Fruit fly (Drosophila melanogaster) whole organism, embryonic: ENCODE results near the gene LPCAT.

Experiments
- CG11560 ChIP-seq: fragments of 200-800 bp; sonication (Bioruptor generic); IDR thresholded peaks from 3 replicates; pipeline ENCODE4 v1.3.6; 2022; ENCODE audit warnings: missing biosample characterization, missing genetic modification characterization
- CG12071 ChIP-seq: fragments of 200-800 bp; sonication (Bioruptor generic); optimal IDR thresholded peaks from 3 replicates; lab custom pipeline; 2018; ENCODE audit warnings: missing biosample characterization, mild to moderate bottlenecking, missing genetic modification characterization
- CG12104 ChIP-seq: fragments of 200-800 bp; sonication (Bioruptor generic); optimal IDR thresholded peaks from 3 replicates; lab custom pipeline; 2016; ENCODE audit warnings: missing biosample characterization, missing genetic modification characterization
- CG12769 ChIP-seq: fragments of 200-800 bp; sonication (Bioruptor generic); optimal IDR thresholded peaks from 2 replicates; lab custom pipeline; 2019; ENCODE audit warnings: missing biosample characterization, mild to moderate bottlenecking, missing genetic modification characterization, moderate library complexity
- CG13287 ChIP-seq: fragments of 200-800 bp; sonication (Bioruptor generic); IDR thresholded peaks from 2 replicates; pipeline ENCODE4 v1.3.6; 2022; ENCODE audit warnings: missing biosample characterization, missing genetic modification characterization; ENCODE audit not compliant: partially characterized antibody
- CG13894 ChIP-seq: fragments of 200-800 bp; sonication (Bioruptor generic); optimal IDR thresholded peaks from 3 replicates; lab custom pipeline; 2018; ENCODE audit warnings: missing biosample characterization, mild to moderate bottlenecking, missing genetic modification characterization, moderate library complexity
- CG14050 ChIP-seq: fragments of 200-800 bp; sonication (Bioruptor generic); IDR thresholded peaks from 3 replicates; pipeline ENCODE4 v1.3.6; 2022; ENCODE audit warnings: missing biosample characterization, missing genetic modification characterization
- CG14667 ChIP-seq: fragments of 200-800 bp; sonication (Bioruptor generic); IDR thresholded peaks from 2 replicates; pipeline ENCODE4 v1.3.6; 2022; ENCODE audit warnings: missing biosample characterization, missing genetic modification characterization
- CG15011 ChIP-seq: fragments of 200-800 bp; sonication (Bioruptor generic); optimal IDR thresholded peaks from 3 replicates; lab custom pipeline; 2018; ENCODE audit warnings: missing biosample characterization, mild to moderate bottlenecking, missing genetic modification characterization
- CG15269 ChIP-seq: fragments of 200-800 bp; sonication (Bioruptor generic); optimal IDR thresholded peaks from 2 replicates; lab custom pipeline; 2018; ENCODE audit warnings: missing biosample characterization, mild to moderate bottlenecking, missing genetic modification characterization, moderate library complexity
- CG1602 ChIP-seq: fragments of 200-800 bp; sonication (Bioruptor generic); optimal IDR thresholded peaks from 3 replicates; lab custom pipeline; 2016; ENCODE audit warnings: missing biosample characterization, missing genetic modification characterization
- CG16863 ChIP-seq: fragments of 200-800 bp; sonication (Bioruptor generic); optimal IDR thresholded peaks from 3 replicates; lab custom pipeline; 2016; ENCODE audit warnings: missing biosample characterization, missing genetic modification characterization
- CG17385 ChIP-seq: fragments of 200-800 bp; sonication (Bioruptor generic); optimal IDR thresholded peaks from 3 replicates; lab custom pipeline; 2018; ENCODE audit warnings: missing biosample characterization, mild to moderate bottlenecking, missing genetic modification characterization
- CG17802 ChIP-seq: fragments of 200-800 bp; sonication (Bioruptor generic); optimal IDR thresholded peaks from 2 replicates; lab custom pipeline; 2018; ENCODE audit warnings: missing biosample characterization, mild to moderate bottlenecking, missing genetic modification characterization, moderate library complexity
- CG4404 ChIP-seq: fragments of 200-800 bp; sonication (Bioruptor generic); IDR thresholded peaks from 2 replicates; pipeline ENCODE4 v1.3.6; 2022; ENCODE audit warnings: missing biosample characterization, missing genetic modification characterization
- CG4424 ChIP-seq: fragments of 200-800 bp; sonication (Bioruptor generic); optimal IDR thresholded peaks from 3 replicates; lab custom pipeline; 2016; ENCODE audit warnings: missing biosample characterization, missing genetic modification characterization
- CG6689 ChIP-seq: fragments of 200-800 bp; sonication (Bioruptor generic); IDR thresholded peaks from 2 replicates; pipeline ENCODE4 v1.3.6; 2022; ENCODE audit warnings: missing biosample characterization, missing genetic modification characterization
- CG6791 ChIP-seq: fragments of 200-800 bp; sonication (Bioruptor generic); IDR thresholded peaks from 3 replicates; pipeline ENCODE4 v1.3.6; 2022; ENCODE audit warnings: missing biosample characterization, missing genetic modification characterization; ENCODE audit not compliant: partially characterized antibody
- CG6813 ChIP-seq: fragments of 200-800 bp; sonication (Bioruptor generic); optimal IDR thresholded peaks from 2 replicates; lab custom pipeline; 2017; ENCODE audit warnings: missing biosample characterization, missing genetic modification characterization, mild to moderate bottlenecking, moderate library complexity, missing genetic modification reagents
- CG7556 ChIP-seq: fragments of 200-800 bp; sonication (Bioruptor generic); optimal IDR thresholded peaks from 2 replicates; lab custom pipeline; 2017; ENCODE audit warnings: missing biosample characterization, mild to moderate bottlenecking, missing genetic modification characterization
- CG7745 ChIP-seq: fragments of 200-800 bp; sonication (Bioruptor generic); optimal IDR thresholded peaks from 2 replicates; lab custom pipeline; 2018; ENCODE audit warnings: missing biosample characterization, mild to moderate bottlenecking, missing genetic modification characterization, moderate library complexity
- CG8359 ChIP-seq: fragments of 200-800 bp; sonication (Bioruptor generic); optimal IDR thresholded peaks from 2 replicates; lab custom pipeline; 2017; ENCODE audit warnings: missing biosample characterization, mild to moderate bottlenecking, missing genetic modification characterization, borderline replicate concordance
- CG8388 ChIP-seq: fragments of 200-800 bp; sonication (Bioruptor generic); optimal IDR thresholded peaks from 2 replicates; lab custom pipeline; 2019; ENCODE audit warnings: missing biosample characterization, mild to moderate bottlenecking, missing genetic modification characterization, moderate library complexity
- Chrac-16 ChIP-seq: fragments of 200-800 bp; sonication (Bioruptor generic); optimal IDR thresholded peaks from 3 replicates; lab custom pipeline; 2016; ENCODE audit warnings: missing biosample characterization, missing genetic modification characterization
- CoRest ChIP-seq: fragments of 200-800 bp; sonication (Bioruptor generic); optimal IDR thresholded peaks from 3 replicates; lab custom pipeline; 2018; ENCODE audit warnings: missing biosample characterization, mild to moderate bottlenecking, missing genetic modification characterization, moderate library complexity
- Gug ChIP-seq: fragments of 200-800 bp; sonication (Bioruptor generic); IDR thresholded peaks from 4 replicates; pipeline ENCODE4 v1.3.6; 2022; ENCODE audit warnings: missing biosample characterization, missing genetic modification characterization
- H15 ChIP-seq: fragments of 200-800 bp; sonication (Bioruptor generic); IDR thresholded peaks from 3 replicates; pipeline ENCODE4 v1.3.6; 2022; ENCODE audit warnings: missing biosample characterization, missing genetic modification characterization
- Mes4 ChIP-seq: fragments of 200-800 bp; sonication (Bioruptor generic); optimal IDR thresholded peaks from 2 replicates; lab custom pipeline; 2016; ENCODE audit warnings: missing biosample characterization, missing genetic modification characterization
- Mrtf ChIP-seq: fragments of 200-800 bp; sonication (Bioruptor generic); IDR thresholded peaks from 3 replicates; pipeline ENCODE4 v1.3.6; 2022; ENCODE audit warnings: missing biosample characterization, missing genetic modification characterization
- Sox100B ChIP-seq: fragments of 200-800 bp; sonication (Bioruptor generic); optimal IDR thresholded peaks from 3 replicates; lab custom pipeline; 2018; ENCODE audit warnings: missing biosample characterization, mild to moderate bottlenecking, missing genetic modification characterization
- Spps ChIP-seq: fragments of 200-800 bp; sonication (Bioruptor generic); optimal IDR thresholded peaks from 2 replicates; lab custom pipeline; 2018; ENCODE audit warnings: missing biosample characterization, mild to moderate bottlenecking, missing genetic modification characterization
- Stat92E ChIP-seq, 3 experiments: fragments of >200 bp in 2 of 3; fragments of 200-800 bp in 1 of 3; sonication (Bioruptor generic) in 1 of 3; optimal IDR thresholded peaks; 2 replicates each; lab custom pipeline; 2017 to 2019; ENCODE audit warnings: missing biosample characterization in 3 of 3, missing genetic modification characterization in 3 of 3, mild to moderate bottlenecking in 1 of 3, moderate library complexity in 1 of 3
- chm ChIP-seq: fragments of 200-800 bp; sonication (Bioruptor generic); IDR thresholded peaks from 2 replicates; pipeline ENCODE4 v1.3.6; 2022; ENCODE audit warnings: missing biosample characterization, missing genetic modification characterization
- chn ChIP-seq: fragments of 200-800 bp; sonication (Bioruptor generic); optimal IDR thresholded peaks from 2 replicates; lab custom pipeline; 2016; ENCODE audit warnings: missing biosample characterization, missing genetic modification characterization
- danr ChIP-seq: fragments of 200-800 bp; sonication (Bioruptor generic); IDR thresholded peaks from 2 replicates; pipeline ENCODE4 v1.3.6; 2022; ENCODE audit warnings: missing biosample characterization, missing genetic modification characterization
- dmrt99B ChIP-seq: fragments of 200-800 bp; sonication (Bioruptor generic); optimal IDR thresholded peaks from 2 replicates; lab custom pipeline; 2018; ENCODE audit warnings: missing biosample characterization, mild to moderate bottlenecking, missing genetic modification characterization, moderate library complexity
- hbn ChIP-seq: fragments of 200-800 bp; sonication (Bioruptor generic); IDR thresholded peaks from 2 replicates; pipeline ENCODE4 v1.3.6; 2022; ENCODE audit warnings: missing biosample characterization, missing genetic modification characterization; ENCODE audit not compliant: partially characterized antibody
- hth ChIP-seq: fragments of >200 bp; optimal IDR thresholded peaks from 2 replicates; lab custom pipeline; 2017; ENCODE audit warnings: inconsistent platforms
- insv ChIP-seq, 2 experiments: fragments of 200-800 bp; sonication (Bioruptor generic); optimal IDR thresholded peaks; 3 replicates each; lab custom pipeline; 2016 to 2018; ENCODE audit warnings: missing biosample characterization in 2 of 2, missing genetic modification characterization in 2 of 2
- org-1 ChIP-seq: fragments of 200-800 bp; sonication (Bioruptor generic); optimal IDR thresholded peaks from 2 replicates; lab custom pipeline; 2017; ENCODE audit warnings: missing biosample characterization, missing genetic modification characterization
- pita ChIP-seq: fragments of 200-800 bp; sonication (Bioruptor generic); optimal IDR thresholded peaks from 2 replicates; lab custom pipeline; 2017; ENCODE audit warnings: missing biosample characterization, mild to moderate bottlenecking, missing genetic modification characterization
- run ChIP-seq: fragments of 200-800 bp; sonication (Bioruptor generic); optimal IDR thresholded peaks from 3 replicates; lab custom pipeline; 2018; ENCODE audit warnings: missing biosample characterization, mild to moderate bottlenecking, missing genetic modification characterization
- shn ChIP-seq: fragments of 200-800 bp; sonication (Bioruptor generic); optimal IDR thresholded peaks from 3 replicates; lab custom pipeline; 2016; ENCODE audit warnings: missing biosample characterization, missing genetic modification characterization
- slbo ChIP-seq: fragments of 200-800 bp; sonication (Bioruptor generic); IDR thresholded peaks from 2 replicates; pipeline ENCODE4 v1.3.6; 2022; ENCODE audit warnings: missing biosample characterization, missing genetic modification characterization
- sna ChIP-seq: fragments of 200-800 bp; sonication (Bioruptor generic); IDR thresholded peaks from 2 replicates; pipeline ENCODE4 v1.3.6; 2022; ENCODE audit warnings: missing biosample characterization, missing genetic modification characterization; ENCODE audit not compliant: partially characterized antibody
- so ChIP-seq: fragments of 200-800 bp; sonication (Bioruptor generic); IDR thresholded peaks from 3 replicates; pipeline ENCODE4 v1.3.6; 2022; ENCODE audit warnings: missing biosample characterization, missing genetic modification characterization
- sob ChIP-seq: fragments of 200-800 bp; sonication (Bioruptor generic); IDR thresholded peaks from 2 replicates; pipeline ENCODE4 v1.3.6; 2022; ENCODE audit warnings: missing biosample characterization, missing genetic modification characterization
- stwl ChIP-seq: fragments of 200-800 bp; sonication (Bioruptor generic); optimal IDR thresholded peaks from 3 replicates; lab custom pipeline; 2018; ENCODE audit warnings: missing biosample characterization, mild to moderate bottlenecking, missing genetic modification characterization, moderate library complexity

Gene LPCAT

DNA sequence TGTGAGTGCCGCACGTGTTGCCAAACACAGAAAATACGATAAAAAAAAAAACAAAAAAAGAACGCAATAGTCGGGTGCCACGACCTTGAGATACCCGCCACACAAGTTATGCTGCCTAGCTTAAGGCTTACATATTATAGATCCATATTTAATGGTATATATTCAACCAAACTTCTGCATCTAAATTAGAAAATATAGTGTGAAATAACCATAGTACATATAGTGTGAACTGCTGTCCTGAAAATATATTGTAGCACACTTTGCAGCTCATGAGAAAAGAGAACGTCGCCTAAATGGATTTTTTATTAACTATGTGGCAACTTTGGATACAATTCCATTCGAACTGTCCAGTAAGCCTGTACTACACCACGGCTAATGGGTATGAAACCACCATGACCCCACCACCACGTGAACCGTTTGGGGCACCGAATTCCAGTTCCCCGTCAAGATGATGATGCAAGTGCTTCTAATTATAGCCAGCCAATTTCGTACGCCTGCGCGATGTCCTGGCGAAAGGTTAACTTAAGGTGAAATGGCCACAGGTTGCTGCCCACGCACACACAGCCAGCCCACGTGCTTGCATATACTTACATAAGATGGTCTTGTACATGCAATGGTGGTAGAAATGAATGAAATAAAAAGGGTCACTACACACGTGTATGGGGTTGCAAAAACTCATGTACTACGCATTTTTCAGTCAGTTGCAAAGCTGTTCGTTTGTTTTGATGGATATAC is 20.5 kb upstream of the LPCAT start (continued):
- TF ChIP-seq CG12104 (GFP tag; lab: Kevin White, UChicago) (peak; percentile 64), chn (peak; percentile 66), hbn (GFP tag; lab: Robert Waterston, UW) (no peak), sob (GFP tag; lab: Robert Waterston, UW) (peak; percentile 44), so (peak; percentile 26; the same call in 1 of the 3 replicates), slbo (GFP tag; lab: Robert Waterston, UW) (peak; percentile 76), CG13894 (tag; lab: Kevin White, UChicago) (peak; percentile 68), Spps (tag; lab: Kevin White, UChicago) (peak; percentile 10), chm (GFP tag; lab: Robert Waterston, UW) (peak; percentile 54; the same call in 1 of the 2 replicates), CG7745 (tag; lab: Kevin White, UChicago) (no peak), CG12769 (tag; lab: Kevin White, UChicago) (peak; percentile 67), CG16863 (peak; percentile 70), CG8388 (peak; percentile 66), dmrt99B (tag; lab: Kevin White, UChicago) (peak; percentile 86), CoRest (peak; percentile 85), CG7556 (GFP tag; lab: Kevin White, UChicago) (peak; percentile 90), Gug (GFP tag; lab: Robert Waterston, UW) (peak; percentile 61; the same call in 2 of the 4 replicates), CG4424 (GFP tag; lab: Kevin White, UChicago) (peak; percentile 71), danr (GFP tag; lab: Robert Waterston, UW) (0 out of 2 replicates have a peak, but pooled peaks have one; percentile 28), CG6689 (GFP tag; lab: Robert Waterston, UW) (peak; percentile 73), shn (GFP tag; lab: Kevin White, UChicago) (peak; percentile 54), CG1602 (peak; percentile 65), insv (GFP tag; optimal IDR thresholded peaks at IDR 0.05; lab: Kevin White, UChicago) (peak in 1 of 2 experiments; percentile 41), CG14050 (GFP tag; lab: Robert Waterston, UW) (0 out of 3 replicates have a peak, but pooled peaks have one; percentile 10), Sox100B (no peak), CG4404 (GFP tag; lab: Robert Waterston, UW) (peak; percentile 46; the same call in 1 of the 2 replicates), H15 (GFP tag; lab: Robert Waterston, UW) (0 out of 3 replicates have a peak, but pooled peaks have one; percentile 41), hth (lab: Kevin White, UChicago) (no peak), CG8359 (GFP tag; lab: Kevin White, UChicago) (no peak), CG14667 (GFP tag; lab: Robert Waterston, UW) (0 out of 2 replicates have a peak, but pooled peaks have one; percentile 40), CG15011 (GFP tag; lab: Kevin White, UChicago) (no peak), CG17385 (peak; percentile 74), CG17802 (tag; lab: Kevin White, UChicago) (no peak), CG6813 (peak; percentile 53), stwl (no peak), pita (GFP tag; lab: Kevin White, UChicago) (no peak), CG11560 (0 out of 3 replicates have a peak, but pooled peaks have one; percentile 34), sna (GFP tag; lab: Robert Waterston, UW) (no peak), CG15269 (tag; lab: Kevin White, UChicago) (peak; percentile 79), Mrtf (0 out of 3 replicates have a peak, but pooled peaks have one; percentile 51), run (tag; lab: Kevin White, UChicago) (peak; percentile 22), Mes4 (GFP tag; lab: Kevin White, UChicago) (peak; percentile 34), Stat92E (GFP tag; optimal IDR thresholded peaks at IDR 0.05; lab: Kevin White, UChicago) (no peak), Chrac-16 (GFP tag; lab: Kevin White, UChicago) (peak; percentile 65), org-1 (GFP tag; lab: Kevin White, UChicago) (peak; percentile 78), CG13287 (no peak), CG6791 (GFP tag; lab: Robert Waterston, UW) (no peak), CG12071 (GFP tag; lab: Kevin White, UChicago) (peak; percentile 44)
